Fruit fly (Drosophila melanogaster): Measurements from ENCODE around the gene mrn.

mrn gene

dm6 chr3L:15565829-15566433, 14.4 kb downstream of the mrn start, which contains the start of gene dop (continued):
- TF ChIP-seq Mrtf (GFP tag; IDR thresholded peaks at IDR 0.05) (no peak), lmd (GFP tag; IDR thresholded peaks at IDR 0.05) (no peak; the same call in 1 of the 2 replicates), CrebB (tag; optimal IDR thresholded peaks at IDR 0.05) (no peak), CG17568 (GFP tag; optimal IDR thresholded peaks at IDR 0.05) (no peak), CG10209 (GFP tag; optimal IDR thresholded peaks at IDR 0.05) (no peak), CG12744 (GFP tag; optimal IDR thresholded peaks at IDR 0.05) (no peak), p53 (GFP tag; optimal IDR thresholded peaks at IDR 0.05) (peak; percentile 9), CG10543 (GFP tag; optimal IDR thresholded peaks at IDR 0.05) (no peak), bsh (GFP tag; optimal IDR thresholded peaks at IDR 0.05) (no peak), chinmo (GFP tag; IDR thresholded peaks at IDR 0.05; ENCODE audit: partially characterized antibody) (0 out of 4 replicates have a peak, but pooled peaks have one; percentile 25), otp (GFP tag; IDR thresholded peaks at IDR 0.05) (no peak), CG6654 (GFP tag; optimal IDR thresholded peaks at IDR 0.05) (no peak), Oli (tag; optimal IDR thresholded peaks at IDR 0.05) (no peak), CG4424 (GFP tag; optimal IDR thresholded peaks at IDR 0.05) (no peak), da (GFP tag; optimal IDR thresholded peaks at IDR 0.05) (no peak), CG11247 (GFP tag; IDR thresholded peaks at IDR 0.05) (no peak; the same call in 1 of the 2 replicates), CG32767 (GFP tag; IDR thresholded peaks at IDR 0.05) (no peak), Fer1 (GFP tag; optimal IDR thresholded peaks at IDR 0.05) (no peak), CG2678 (tag; optimal IDR thresholded peaks at IDR 0.05) (no peak), CG9876 (GFP tag; optimal IDR thresholded peaks at IDR 0.05) (no peak), danr (GFP tag; IDR thresholded peaks at IDR 0.05) (no peak), CG8924 (tag; optimal IDR thresholded peaks at IDR 0.05) (no peak), D19A (tag; optimal IDR thresholded peaks at IDR 0.05) (no peak), jumu (GFP tag; optimal IDR thresholded peaks at IDR 0.05) (peak; percentile 26), CG9817 (tag; optimal IDR thresholded peaks at IDR 0.05) (no peak), org-1 (GFP tag; optimal IDR thresholded peaks at IDR 0.05) (no peak), br (optimal IDR thresholded peaks at IDR 0.05) (no peak), klu (GFP tag; IDR thresholded peaks at IDR 0.05) (no peak; the same call in 1 of the 2 replicates), Asciz (GFP tag; optimal IDR thresholded peaks at IDR 0.05) (no peak), MESR4 (GFP tag; optimal IDR thresholded peaks at IDR 0.05) (peak; percentile 84), CG12236 (GFP tag; optimal IDR thresholded peaks at IDR 0.05) (no peak), pho (GFP tag; optimal IDR thresholded peaks at IDR 0.05) (no peak), Mes4 (GFP tag; optimal IDR thresholded peaks at IDR 0.05) (no peak), lbe (GFP tag; optimal IDR thresholded peaks at IDR 0.05) (no peak), eyg (GFP tag; optimal IDR thresholded peaks at IDR 0.05) (no peak), inv (GFP tag; IDR thresholded peaks at IDR 0.05; ENCODE audit: partially characterized antibody) (peak; percentile 49; the same call in 1 of the 2 replicates), CG12071 (GFP tag; optimal IDR thresholded peaks at IDR 0.05) (no peak), CG10565 (GFP tag; optimal IDR thresholded peaks at IDR 0.05) (no peak), CG6854 (GFP tag; optimal IDR thresholded peaks at IDR 0.05) (no peak), croc (GFP tag; conservative IDR thresholded peaks at IDR 0.05) (no peak), bigmax (GFP tag; optimal IDR thresholded peaks at IDR 0.05) (no peak), CG30020 (tag; optimal IDR thresholded peaks at IDR 0.05) (peak; percentile 40), h (optimal IDR thresholded peaks at IDR 0.05) (no peak), CG14441 (GFP tag; IDR thresholded peaks at IDR 0.05) (no peak), Nf-YA (GFP tag; IDR thresholded peaks at IDR 0.05) (no peak), CG18619 (GFP tag; optimal IDR thresholded peaks at IDR 0.05) (no peak), wdn (GFP tag; IDR thresholded peaks at IDR 0.05) (no peak), unc-4 (GFP tag; IDR thresholded peaks at IDR 0.05; ENCODE audit: partially characterized antibody) (peak; percentile 70), ac (GFP tag; optimal IDR thresholded peaks at IDR 0.05) (no peak), CG17829 (tag; optimal IDR thresholded peaks at IDR 0.05) (no peak), HHEX (GFP tag; optimal IDR thresholded peaks at IDR 0.05) (no peak)

Data from whole organism, embryonic.